Worm (Caenorhabditis elegans): ENCODE data around the gene Y66D12A.24.

Y66D12A.24 gene

ce11 chrIII:11484139-11484590 is 12.5 kb upstream of the Y66D12A.24 start, which contains the start of gene fbxa-220:
Gene fbxa-220 (minus strand): TSS chrIII:11484189.
- TF ChIP-seq drap-1 (GFP tag; optimal IDR thresholded peaks at IDR 0.05) = no peak
- TF ChIP-seq ztf-11 (tag; optimal IDR thresholded peaks at IDR 0.05) = no peak
- no peak for TF ChIP-seq bed-3 (GFP tag; optimal IDR thresholded peaks at IDR 0.05)
- no peak for TF ChIP-seq mab-5 (tag; optimal IDR thresholded peaks at IDR 0.05)
- TF ChIP-seq M03D4.4 (tag; optimal IDR thresholded peaks at IDR 0.05) = no peak
- no peak for TF ChIP-seq zip-8 (tag; optimal IDR thresholded peaks at IDR 0.05)

- TF ChIP-seq ceh-83 (GFP tag; optimal IDR thresholded peaks at IDR 0.05) (no peak), ham-2 (GFP tag; optimal IDR thresholded peaks at IDR 0.05) (no peak), hlh-1 (tag; optimal IDR thresholded peaks at IDR 0.05) (no peak), bed-3 (GFP tag; optimal IDR thresholded peaks at IDR 0.05) (no peak), cnd-1 (tag; optimal IDR thresholded peaks at IDR 0.05) (no peak), drap-1 (GFP tag; optimal IDR thresholded peaks at IDR 0.05) (no peak), tbx-8 (GFP tag; optimal IDR thresholded peaks at IDR 0.05) (no peak), sem-2 (GFP tag; optimal IDR thresholded peaks at IDR 0.05) (no peak), nhr-237 (tag; optimal IDR thresholded peaks at IDR 0.05) (no peak), ceh-39 (tag; optimal IDR thresholded peaks at IDR 0.05) (no peak), unc-39 (tag; optimal IDR thresholded peaks at IDR 0.05) (no peak), flh-1 (GFP tag; optimal IDR thresholded peaks at IDR 0.05) (no peak), ces-1 (GFP tag; optimal IDR thresholded peaks at IDR 0.05) (no peak), ceh-43 (GFP tag; optimal IDR thresholded peaks at IDR 0.05) (no peak), snpc-4 (tag; optimal IDR thresholded peaks at IDR 0.05) (no peak), unc-62 (GFP tag; optimal IDR thresholded peaks at IDR 0.05) (no peak), mab-5 (tag; optimal IDR thresholded peaks at IDR 0.05) (no peak), sptf-1 (tag; optimal IDR thresholded peaks at IDR 0.05) (no peak)
These were observed 9.4 kb upstream of the Y66D12A.24 start, which contains the start of gene popl-5 for ce11 chrIII:11487245-11487644. Gene popl-5 (minus strand): TSS chrIII:11487345.

- TF ChIP-seq cnd-1 (tag; optimal IDR thresholded peaks at IDR 0.05) = no peak
- no peak for TF ChIP-seq unc-120 (tag; optimal IDR thresholded peaks at IDR 0.05; ENCODE audit: poor library complexity, severe bottlenecking)
- TF ChIP-seq ceh-39 (tag; optimal IDR thresholded peaks at IDR 0.05) = no peak
- no peak for TF ChIP-seq nhr-12 (tag; optimal IDR thresholded peaks at IDR 0.05)
- no peak for TF ChIP-seq unc-39 (tag; optimal IDR thresholded peaks at IDR 0.05)
- TF ChIP-seq drap-1 (GFP tag; optimal IDR thresholded peaks at IDR 0.05) = no peak
- no peak for TF ChIP-seq snpc-4 (tag; optimal IDR thresholded peaks at IDR 0.05)
- no peak for TF ChIP-seq elt-3 (tag; optimal IDR thresholded peaks at IDR 0.05)
- TF ChIP-seq bed-3 (GFP tag; optimal IDR thresholded peaks at IDR 0.05) = no peak
- no peak for TF ChIP-seq pha-4 (tag; optimal IDR thresholded peaks at IDR 0.05)
These were observed 7.9 kb upstream of the Y66D12A.24 start for ce11 chrIII:11488662-11489349.

ce11 chrIII:11489601-11490000 is 7.1 kb upstream of the Y66D12A.24 start:
- TF ChIP-seq cnd-1 (tag; optimal IDR thresholded peaks at IDR 0.05) (no peak), lsy-2 (tag; optimal IDR thresholded peaks at IDR 0.05) (no peak), nhr-28 (tag; optimal IDR thresholded peaks at IDR 0.05) (no peak), ham-2 (GFP tag; optimal IDR thresholded peaks at IDR 0.05) (no peak), snpc-4 (tag; optimal IDR thresholded peaks at IDR 0.05) (no peak), bed-3 (GFP tag; optimal IDR thresholded peaks at IDR 0.05) (no peak), flh-1 (GFP tag; optimal IDR thresholded peaks at IDR 0.05) (no peak), ceh-39 (tag; optimal IDR thresholded peaks at IDR 0.05) (no peak), pha-4 (tag; optimal IDR thresholded peaks at IDR 0.05) (no peak), mep-1 (tag; optimal IDR thresholded peaks at IDR 0.05) (no peak), nhr-237 (tag; optimal IDR thresholded peaks at IDR 0.05) (no peak), sptf-1 (tag; optimal IDR thresholded peaks at IDR 0.05) (no peak), mab-5 (tag; optimal IDR thresholded peaks at IDR 0.05) (no peak), sem-2 (GFP tag; optimal IDR thresholded peaks at IDR 0.05) (no peak)

- TF ChIP-seq unc-39 (tag; optimal IDR thresholded peaks at IDR 0.05) = no peak
- TF ChIP-seq drap-1 (GFP tag; optimal IDR thresholded peaks at IDR 0.05) = no peak
- TF ChIP-seq nhr-28 (tag; optimal IDR thresholded peaks at IDR 0.05) = no peak
These were observed 6.4 kb upstream of the Y66D12A.24 start for ce11 chrIII:11490221-11490620.

- TF ChIP-seq bed-3 (GFP tag; optimal IDR thresholded peaks at IDR 0.05) (no peak), mep-1 (tag; optimal IDR thresholded peaks at IDR 0.05) (no peak), elt-1 (tag; optimal IDR thresholded peaks at IDR 0.05; ENCODE audit: borderline replicate concordance, insufficient read depth) (no peak), cnd-1 (tag; optimal IDR thresholded peaks at IDR 0.05) (no peak), pha-4 (tag; optimal IDR thresholded peaks at IDR 0.05) (no peak), flh-1 (GFP tag; optimal IDR thresholded peaks at IDR 0.05) (no peak), nhr-237 (tag; optimal IDR thresholded peaks at IDR 0.05) (no peak), mls-2 (tag; optimal IDR thresholded peaks at IDR 0.05) (no peak), snpc-4 (tag; optimal IDR thresholded peaks at IDR 0.05) (no peak), nhr-28 (tag; optimal IDR thresholded peaks at IDR 0.05) (no peak)
These were observed 4.2 kb upstream of the Y66D12A.24 start for ce11 chrIII:11492489-11492888.

All from whole organism, mixed stage, embryonic.